Worm (Caenorhabditis elegans) whole organism, late embryonic: ENCODE measurements around the gene tsct-1.

Experiments
- F13H6.1 ChIP-seq: sonication (generic microtip); optimal IDR thresholded peaks from 2 replicates; lab custom pipeline; 2016; ENCODE audit warnings: missing genetic modification characterization, missing compliant biosample characterization
- K09A11.1 ChIP-seq: sonication (generic microtip); optimal IDR thresholded peaks from 2 replicates; lab custom pipeline; 2017; ENCODE audit warnings: antibody characterized with exemption, mild to moderate bottlenecking, missing genetic modification characterization, missing compliant biosample characterization; ENCODE audit not compliant: insufficient read depth
- ceh-14 ChIP-seq: sonication (generic microtip); optimal IDR thresholded peaks from 2 replicates; lab custom pipeline; 2016; ENCODE audit warnings: missing genotype, missing genetic modification characterization, missing compliant biosample characterization
- ceh-19 ChIP-seq: fragments of 200-800 bp; sonication (Bioruptor generic); optimal IDR thresholded peaks from 2 replicates; lab custom pipeline; 2018; ENCODE audit warnings: mild to moderate bottlenecking, missing genetic modification characterization, missing compliant biosample characterization
- dve-1 ChIP-seq: sonication (generic microtip); optimal IDR thresholded peaks from 2 replicates; lab custom pipeline; 2017; ENCODE audit warnings: antibody characterized with exemption, mild to moderate bottlenecking, missing genetic modification characterization, missing compliant biosample characterization
- elt-2 ChIP-seq: sonication (generic microtip); optimal IDR thresholded peaks from 2 replicates; lab custom pipeline; 2016; ENCODE audit warnings: missing genetic modification reagents, missing genetic modification characterization, missing compliant biosample characterization
- fkh-10 ChIP-seq: fragments of 150-350 bp; optimal IDR thresholded peaks from 2 replicates; lab custom pipeline; 2014; ENCODE audit warnings: missing biosample characterization, missing genetic modification reagents, missing genetic modification characterization
- gmeb-2 ChIP-seq: sonication (generic microtip); optimal IDR thresholded peaks from 2 replicates; lab custom pipeline; 2016; ENCODE audit warnings: missing genetic modification characterization, inconsistent platforms, missing compliant biosample characterization
- npax-4 ChIP-seq: sonication (generic microtip); optimal IDR thresholded peaks from 2 replicates; lab custom pipeline; 2016; ENCODE audit warnings: missing genetic modification characterization, missing compliant biosample characterization
- pag-3 ChIP-seq: sonication (generic microtip); optimal IDR thresholded peaks from 2 replicates; lab custom pipeline; 2016; ENCODE audit warnings: missing compliant biosample characterization, missing genetic modification characterization, borderline replicate concordance
- pha-4 ChIP-seq: fragments of 150-350 bp; optimal IDR thresholded peaks from 2 replicates; lab custom pipeline; 2018; ENCODE audit warnings: missing biosample characterization, missing genetic modification reagents, missing genetic modification characterization
- tbx-7 ChIP-seq: sonication (generic microtip); optimal IDR thresholded peaks from 2 replicates; lab custom pipeline; 2016; ENCODE audit warnings: missing genotype, missing genetic modification characterization, missing compliant biosample characterization

DNA sequence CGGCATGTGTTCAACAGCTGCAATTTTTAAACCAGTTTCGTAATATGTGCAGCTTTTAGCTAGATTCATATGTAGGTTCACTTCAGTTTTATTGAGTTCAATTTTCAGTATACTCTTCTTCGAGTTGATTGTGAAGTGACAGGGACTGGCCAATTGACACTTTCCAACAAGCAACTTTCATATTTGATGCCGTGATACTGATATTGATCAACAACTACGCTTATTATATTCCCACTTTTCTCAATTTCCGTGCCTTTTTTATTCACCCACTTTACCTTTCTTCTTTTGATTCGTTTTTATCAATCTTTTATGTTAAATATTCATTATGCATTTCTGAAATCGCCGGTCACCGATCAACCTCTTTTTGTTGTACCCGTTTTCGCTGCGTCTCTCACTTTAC lies 50.2 kb downstream of the tsct-1 start:
- TF ChIP-seq F13H6.1 (tag; lab: Kevin White, UChicago) = no peak
- TF ChIP-seq ceh-19 (GFP tag; lab: Kevin White, UChicago) = no peak
- no peak for TF ChIP-seq K09A11.1 (tag; lab: Kevin White, UChicago)
- no peak for TF ChIP-seq ceh-14
- no peak for TF ChIP-seq pag-3 (tag; lab: Kevin White, UChicago)
- no peak for TF ChIP-seq gmeb-2 (tag; lab: Kevin White, UChicago)
- TF ChIP-seq npax-4 = no peak
- no peak for TF ChIP-seq elt-2 (tag; lab: Kevin White, UChicago)
- TF ChIP-seq dve-1 (tag; lab: Kevin White, UChicago) = no peak
- no peak for TF ChIP-seq tbx-7 (tag; lab: Kevin White, UChicago)
- no peak for TF ChIP-seq pha-4
- no peak for TF ChIP-seq fkh-10 (GFP tag; lab: Kevin White, UChicago)
